Worm (Caenorhabditis elegans) whole organism, L3 larva: ENCODE results near the gene vnut-1.

ENCODE experiments used
- R02D3.7 ChIP-seq: fragments of 150-350 bp; optimal IDR thresholded peaks from 2 replicates; lab custom pipeline; 2014; ENCODE audit warnings: missing biosample characterization, missing genetic modification characterization
- ZK546.5 ChIP-seq: sonication (generic microtip); optimal IDR thresholded peaks from 2 replicates; lab custom pipeline; 2017; ENCODE audit warnings: missing biosample characterization, missing genetic modification characterization
- aly-2 ChIP-seq: fragments of 150-350 bp; optimal IDR thresholded peaks from 2 replicates; lab custom pipeline; 2014; ENCODE audit warnings: missing biosample characterization, missing genetic modification characterization
- ama-1 ChIP-seq: fragments of 150-350 bp; optimal IDR thresholded peaks from 2 replicates; lab custom pipeline; 2018
- ceh-16 ChIP-seq: sonication (generic microtip); optimal IDR thresholded peaks from 2 replicates; lab custom pipeline; 2017; ENCODE audit warnings: missing biosample characterization, missing genetic modification characterization
- ceh-28 ChIP-seq: fragments of 150-350 bp; optimal IDR thresholded peaks from 2 replicates; lab custom pipeline; 2014; ENCODE audit warnings: missing biosample characterization, missing genetic modification reagents, missing genetic modification characterization
- ceh-82 ChIP-seq: fragments of 150-350 bp; optimal IDR thresholded peaks from 2 replicates; lab custom pipeline; 2014; ENCODE audit warnings: missing biosample characterization, missing genetic modification characterization
- ceh-9 ChIP-seq: sonication (generic microtip); optimal IDR thresholded peaks from 2 replicates; lab custom pipeline; 2018; ENCODE audit warnings: missing biosample characterization, missing genetic modification characterization
- daf-12 ChIP-seq: fragments of 150-350 bp; optimal IDR thresholded peaks from 2 replicates; lab custom pipeline; 2014; ENCODE audit warnings: missing biosample characterization, missing genetic modification reagents, missing genetic modification characterization
- egl-27 ChIP-seq: sonication (generic microtip); optimal IDR thresholded peaks from 4 replicates; lab custom pipeline; 2017; ENCODE audit warnings: missing biosample characterization, missing genetic modification reagents, missing genetic modification characterization
- egl-5 ChIP-seq: fragments of 150-350 bp; optimal IDR thresholded peaks from 2 replicates; lab custom pipeline; 2017; ENCODE audit warnings: missing biosample characterization, missing genetic modification reagents, missing genetic modification characterization, inconsistent platforms
- elt-1 ChIP-seq: fragments of 150-350 bp; optimal IDR thresholded peaks from 2 replicates; lab custom pipeline; 2014; ENCODE audit warnings: missing biosample characterization, missing genetic modification characterization
- elt-2 ChIP-seq: sonication (generic microtip); optimal IDR thresholded peaks from 2 replicates; lab custom pipeline; 2016; ENCODE audit warnings: missing genetic modification reagents, mild to moderate bottlenecking, missing genetic modification characterization, missing compliant biosample characterization
- elt-3 ChIP-seq, 3 experiments: fragments of 150-350 bp in 1 of 3; sonication (generic microtip) in 2 of 3; optimal IDR thresholded peaks; 2 replicates in 2 of 3; 4 replicates in 1 of 3; lab custom pipeline; 2014 to 2017; ENCODE audit warnings: missing biosample characterization in 3 of 3, missing genetic modification characterization in 3 of 3
- eor-1 ChIP-seq, 2 experiments: fragments of 150-350 bp; optimal IDR thresholded peaks; 2 replicates each; lab custom pipeline; 2014 to 2018; ENCODE audit warnings: missing biosample characterization in 2 of 2, missing genetic modification characterization in 2 of 2
- fkh-10 ChIP-seq: sonication (generic microtip); optimal IDR thresholded peaks from 2 replicates; lab custom pipeline; 2017; ENCODE audit warnings: missing biosample characterization, missing genetic modification reagents, missing genetic modification characterization
- fkh-2 ChIP-seq: fragments of 150-350 bp; optimal IDR thresholded peaks from 2 replicates; lab custom pipeline; 2014; ENCODE audit warnings: missing biosample characterization, missing genetic modification reagents, missing genetic modification characterization
- fos-1 ChIP-seq: fragments of 150-350 bp; optimal IDR thresholded peaks from 2 replicates; lab custom pipeline; 2014; ENCODE audit warnings: missing biosample characterization, missing genetic modification characterization
- hmg-11 ChIP-seq: sonication (generic microtip); optimal IDR thresholded peaks from 2 replicates; lab custom pipeline; 2016; ENCODE audit warnings: missing genetic modification characterization, missing compliant biosample characterization
- jun-1 ChIP-seq: fragments of 150-350 bp; optimal IDR thresholded peaks from 2 replicates; lab custom pipeline; 2014; ENCODE audit warnings: missing biosample characterization, missing genetic modification reagents, missing genetic modification characterization
- lin-15B ChIP-seq: fragments of 150-350 bp; optimal IDR thresholded peaks from 2 replicates; lab custom pipeline; 2014; ENCODE audit warnings: missing biosample characterization, missing genetic modification characterization
- lin-39 ChIP-seq: fragments of 150-350 bp; optimal IDR thresholded peaks from 2 replicates; lab custom pipeline; 2018; ENCODE audit warnings: missing biosample characterization, missing genetic modification reagents, missing genetic modification characterization
- lsy-12 ChIP-seq: sonication (generic microtip); optimal IDR thresholded peaks from 2 replicates; lab custom pipeline; 2016; ENCODE audit warnings: mild to moderate bottlenecking, missing genetic modification characterization, missing compliant biosample characterization
- mdl-1 ChIP-seq: fragments of 150-350 bp; optimal IDR thresholded peaks from 2 replicates; lab custom pipeline; 2014; ENCODE audit warnings: missing biosample characterization, missing genetic modification characterization
- mml-1 ChIP-seq: fragments of 150-350 bp; sonication (generic microtip); optimal IDR thresholded peaks from 3 replicates; lab custom pipeline; 2014; ENCODE audit warnings: missing biosample characterization, missing genetic modification characterization
- nfya-1 ChIP-seq: sonication (generic microtip); optimal IDR thresholded peaks from 2 replicates; lab custom pipeline; 2017; ENCODE audit warnings: missing genetic modification characterization, mild to moderate bottlenecking, missing compliant biosample characterization, antibody characterized with exemption, moderate library complexity; ENCODE audit not compliant: insufficient read depth
- nhr-11 ChIP-seq: fragments of 150-350 bp; optimal IDR thresholded peaks from 2 replicates; lab custom pipeline; 2014; ENCODE audit warnings: missing biosample characterization, missing genetic modification characterization
- nhr-12 ChIP-seq: fragments of 150-350 bp; optimal IDR thresholded peaks from 2 replicates; lab custom pipeline; 2014; ENCODE audit warnings: missing biosample characterization, missing genetic modification characterization
- nhr-23 ChIP-seq: fragments of 150-350 bp; optimal IDR thresholded peaks from 2 replicates; lab custom pipeline; 2014; ENCODE audit warnings: missing biosample characterization, missing genetic modification reagents, missing genetic modification characterization
- nhr-237 ChIP-seq: fragments of 150-350 bp; optimal IDR thresholded peaks from 2 replicates; lab custom pipeline; 2014; ENCODE audit warnings: missing biosample characterization, missing genetic modification characterization
- nhr-25 ChIP-seq: sonication (generic microtip); optimal IDR thresholded peaks from 2 replicates; lab custom pipeline; 2017; ENCODE audit warnings: missing biosample characterization, missing genetic modification characterization
- nhr-28 ChIP-seq: fragments of 150-350 bp; optimal IDR thresholded peaks from 2 replicates; lab custom pipeline; 2014; ENCODE audit warnings: missing biosample characterization, missing genetic modification characterization
- nhr-43 ChIP-seq: sonication (generic microtip); optimal IDR thresholded peaks from 2 replicates; lab custom pipeline; 2016; ENCODE audit warnings: mild to moderate bottlenecking, missing genetic modification characterization, missing compliant biosample characterization; ENCODE audit not compliant: poor library complexity, severe bottlenecking
- nhr-67 ChIP-seq: fragments of 150-350 bp; optimal IDR thresholded peaks from 2 replicates; lab custom pipeline; 2014; ENCODE audit warnings: missing biosample characterization, missing genetic modification characterization
- nhr-76 ChIP-seq: fragments of 150-350 bp; sonication (generic microtip); optimal IDR thresholded peaks from 5 replicates; lab custom pipeline; 2014; ENCODE audit warnings: missing biosample characterization, missing genetic modification characterization
- nhr-77 ChIP-seq: fragments of 150-350 bp; optimal IDR thresholded peaks from 2 replicates; lab custom pipeline; 2014; ENCODE audit warnings: missing biosample characterization, missing genetic modification characterization
- pha-4 ChIP-seq: fragments of 150-350 bp; optimal IDR thresholded peaks from 2 replicates; lab custom pipeline; 2014; ENCODE audit warnings: missing biosample characterization, missing genetic modification reagents, missing genetic modification characterization
- pqm-1 ChIP-seq: fragments of 150-350 bp; optimal IDR thresholded peaks from 2 replicates; lab custom pipeline; 2017; ENCODE audit warnings: missing biosample characterization, missing genetic modification characterization, inconsistent platforms
- sea-2 ChIP-seq: fragments of 150-350 bp; sonication (generic microtip); optimal IDR thresholded peaks from 4 replicates; lab custom pipeline; 2014; ENCODE audit warnings: missing biosample characterization, missing genetic modification reagents, missing genetic modification characterization
- skn-1 ChIP-seq: fragments of 150-350 bp; optimal IDR thresholded peaks from 2 replicates; lab custom pipeline; 2014; ENCODE audit warnings: missing biosample characterization, missing genetic modification characterization
- snpc-4 ChIP-seq: fragments of 150-350 bp; optimal IDR thresholded peaks from 2 replicates; lab custom pipeline; 2014; ENCODE audit warnings: missing biosample characterization, missing genetic modification characterization
- tbx-2 ChIP-seq: sonication (generic microtip); optimal IDR thresholded peaks from 2 replicates; lab custom pipeline; 2016; ENCODE audit warnings: mild to moderate bottlenecking, missing genetic modification characterization, missing compliant biosample characterization
- unc-39 ChIP-seq: sonication (generic microtip); optimal IDR thresholded peaks from 4 replicates; lab custom pipeline; 2017; ENCODE audit warnings: missing biosample characterization, missing genetic modification characterization
- unc-62 ChIP-seq: fragments of 150-350 bp; sonication (generic microtip); optimal IDR thresholded peaks from 4 replicates; lab custom pipeline; 2014; ENCODE audit warnings: missing biosample characterization, missing genetic modification reagents, missing genetic modification characterization
- zag-1 ChIP-seq: fragments of 150-350 bp; optimal IDR thresholded peaks from 2 replicates; lab custom pipeline; 2014; ENCODE audit warnings: missing biosample characterization, missing genetic modification characterization
- ztf-11 ChIP-seq: fragments of 150-350 bp; optimal IDR thresholded peaks from 2 replicates; lab custom pipeline; 2014; ENCODE audit warnings: missing biosample characterization, missing genetic modification characterization
- ztf-4 ChIP-seq: fragments of 150-350 bp; optimal IDR thresholded peaks from 2 replicates; lab custom pipeline; 2014; ENCODE audit warnings: missing biosample characterization, missing genetic modification characterization

vnut-1 gene

ce11 chrII:14489407-14489806 lies at the start of gene vnut-1:
Gene vnut-1 (plus strand): TSS chrII:14489802.
- TF ChIP-seq lsy-12 (tag; lab: Kevin White, UChicago), result no peak
- peak; percentile 63 for TF ChIP-seq nhr-23 (tag; lab: Kevin White, UChicago)
- peak; percentile 60 for TF ChIP-seq snpc-4
- peak; percentile 80 for TF ChIP-seq elt-2 (tag; lab: Kevin White, UChicago)
- no peak for TF ChIP-seq tbx-2 (tag; lab: Kevin White, UChicago)
- TF ChIP-seq nfya-1 (tag; lab: Kevin White, UChicago), result peak; percentile 24
- peak; percentile 29 for TF ChIP-seq nhr-43
- peak; percentile 50 for TF ChIP-seq pha-4 (tag; lab: Kevin White, UChicago)
- no peak for TF ChIP-seq elt-1
- TF ChIP-seq lin-15B (tag; lab: Kevin White, UChicago), result peak; percentile 9
- TF ChIP-seq nhr-25, result peak; percentile 9
- TF ChIP-seq pqm-1 (tag; lab: Kevin White, UChicago), result peak; percentile 67
- TF ChIP-seq hmg-11 (tag; lab: Kevin White, UChicago), result peak; percentile 38

- TF ChIP-seq egl-27 (no peak), tbx-2 (tag; lab: Kevin White, UChicago) (no peak), egl-5 (tag; lab: Kevin White, UChicago) (peak; percentile 54), ceh-28 (peak; percentile 56), ceh-82 (tag; lab: Kevin White, UChicago) (peak; percentile 28), ceh-9 (no peak), nhr-76 (tag; lab: Kevin White, UChicago) (no peak), nhr-23 (tag; lab: Kevin White, UChicago) (peak; percentile 44), unc-62 (GFP tag; lab: Kevin White, UChicago) (no peak), fkh-2 (tag; lab: Kevin White, UChicago) (no peak), nhr-77 (tag; lab: Kevin White, UChicago) (no peak), hmg-11 (tag; lab: Kevin White, UChicago) (peak; percentile 32), eor-1 (tag; optimal IDR thresholded peaks at IDR 0.05; lab: Kevin White, UChicago) (no peak), lin-39 (tag; lab: Kevin White, UChicago) (peak; percentile 80), nhr-11 (no peak), mml-1 (tag; lab: Kevin White, UChicago) (no peak), elt-1 (no peak), nhr-43 (no peak), zag-1 (tag; lab: Kevin White, UChicago) (no peak), ztf-4 (tag; lab: Kevin White, UChicago) (no peak), unc-39 (tag; lab: Kevin White, UChicago) (no peak), ZK546.5 (tag; lab: Kevin White, UChicago) (no peak), snpc-4 (peak; percentile 66), lsy-12 (tag; lab: Kevin White, UChicago) (no peak), pqm-1 (tag; lab: Kevin White, UChicago) (peak; percentile 35), ama-1 (lab: Kevin White, UChicago) (no peak), lin-15B (tag; lab: Kevin White, UChicago) (peak; percentile 88), skn-1 (peak; percentile 69), nhr-25 (peak; percentile 34), elt-2 (tag; lab: Kevin White, UChicago) (no peak), nhr-12 (no peak), nhr-237 (no peak), pha-4 (tag; lab: Kevin White, UChicago) (peak; percentile 98), daf-12 (tag; lab: Kevin White, UChicago) (no peak), nhr-67 (tag; lab: Kevin White, UChicago) (no peak), jun-1 (tag; lab: Kevin White, UChicago) (no peak), elt-3 (tag; optimal IDR thresholded peaks at IDR 0.05; lab: Kevin White, UChicago) (no peak), R02D3.7 (tag; lab: Kevin White, UChicago) (peak; percentile 45), aly-2 (tag; lab: Kevin White, UChicago) (no peak), ztf-11 (tag; lab: Kevin White, UChicago) (no peak), sea-2 (GFP tag; lab: Kevin White, UChicago) (no peak), fos-1 (no peak), nhr-28 (tag; lab: Kevin White, UChicago) (no peak), mdl-1 (tag; lab: Kevin White, UChicago) (no peak), fkh-10 (no peak), ceh-16 (no peak), nfya-1 (tag; lab: Kevin White, UChicago) (peak; percentile 93)
Measured at ce11 chrII:14441144-14441543, 48.5 kb upstream of the vnut-1 start, which contains the start of gene smg-8. Gene smg-8 (plus strand): TSS chrII:14441409.
